Worm (Caenorhabditis elegans) whole organism, L4 larva: ENCODE results near the gene C10E2.2.

Source experiments
- aha-1 ChIP-seq: fragments of 150-350 bp; peaks from one replicate; lab custom pipeline; 2014; ENCODE audit warnings: missing biosample characterization, missing genetic modification characterization
- lin-15B ChIP-seq: fragments of 150-350 bp; sonication (generic microtip); optimal IDR thresholded peaks from 3 replicates; lab custom pipeline; 2014; ENCODE audit warnings: missing biosample characterization, missing genetic modification characterization
- pha-4 ChIP-seq, 2 experiments: fragments of 150-350 bp in 1 of 2; fragments of 200-800 bp in 1 of 2; sonication (Bioruptor generic) in 1 of 2; IDR thresholded peaks in 1 of 2; optimal IDR thresholded peaks in 1 of 2; 2 replicates each; pipeline versions ENCODE4 v1.3.6 to Lab custom; 2014 to 2022; ENCODE audit warnings: missing genetic modification characterization in 2 of 2, missing genetic modification reagents in 2 of 2, missing biosample characterization in 1 of 2, missing compliant biosample characterization in 1 of 2
- saeg-2 ChIP-seq: fragments of 200-800 bp; sonication (Bioruptor generic); IDR thresholded peaks from 2 replicates; pipeline ENCODE4 v1.3.6; 2022; ENCODE audit warnings: missing genetic modification reagents, missing genetic modification characterization, missing compliant biosample characterization
- zfp-2 ChIP-seq: sonication (generic microtip); optimal IDR thresholded peaks from 2 replicates; lab custom pipeline; 2016; ENCODE audit warnings: mild to moderate bottlenecking, missing genetic modification characterization, missing compliant biosample characterization

ce11 chrX:16729259-16729658 lies 15.8 kb upstream of the C10E2.2 start, which contains the start of gene hda-4:
- TF ChIP-seq pha-4 (GFP tag; IDR thresholded peaks at IDR 0.05; lab: Robert Waterston, UW) (no peak), pha-4 (tag; optimal IDR thresholded peaks at IDR 0.05; lab: Kevin White, UChicago) (no peak), saeg-2 (GFP tag; lab: Robert Waterston, UW) (no peak), lin-15B (tag; lab: Kevin White, UChicago) (no peak), zfp-2 (tag; lab: Kevin White, UChicago) (no peak), aha-1 (tag; lab: Kevin White, UChicago) (no peak)
